Worm (Caenorhabditis elegans) whole organism, late embryonic: ENCODE data around the gene F10B5.2.
A peak's percentile ranks its signal among the peaks of the same experiment; 100 is the strongest.

Experiments used
- elt-4 ChIP-seq: sonication (generic microtip); optimal IDR thresholded peaks from 2 replicates; lab custom pipeline; 2016; ENCODE audit warnings: missing genetic modification characterization, missing compliant biosample characterization
- lim-6 ChIP-seq: sonication (generic microtip); optimal IDR thresholded peaks from 2 replicates; lab custom pipeline; 2016; ENCODE audit warnings: missing genetic modification characterization, missing compliant biosample characterization
- nfya-1 ChIP-seq: sonication (generic microtip); optimal IDR thresholded peaks from 2 replicates; lab custom pipeline; 2017; ENCODE audit warnings: missing genetic modification characterization, mild to moderate bottlenecking, missing compliant biosample characterization, antibody characterized with exemption, moderate library complexity
- pha-4 ChIP-seq: fragments of 150-350 bp; optimal IDR thresholded peaks from 2 replicates; lab custom pipeline; 2018; ENCODE audit warnings: missing biosample characterization, missing genetic modification reagents, missing genetic modification characterization
- ref-2 ChIP-seq: sonication (generic microtip); optimal IDR thresholded peaks from 2 replicates; lab custom pipeline; 2016; ENCODE audit warnings: missing genetic modification characterization, missing compliant biosample characterization
- sox-4 ChIP-seq: sonication (generic microtip); optimal IDR thresholded peaks from 2 replicates; lab custom pipeline; 2017; ENCODE audit warnings: mild to moderate bottlenecking, missing genetic modification characterization, inconsistent platforms, missing compliant biosample characterization
- unc-3 ChIP-seq, 2 experiments: fragments of 200-800 bp in 1 of 2; sonication (Bioruptor generic) in 1 of 2; sonication (generic microtip) in 1 of 2; conservative IDR thresholded peaks in 1 of 2; optimal IDR thresholded peaks in 1 of 2; 2 replicates each; pipeline versions ENCODE4 v1.3.6 to Lab custom; 2016 to 2022; ENCODE audit warnings: missing compliant biosample characterization in 2 of 2, missing genetic modification characterization in 2 of 2, missing genetic modification reagents in 1 of 2
- zip-5 ChIP-seq: sonication (generic microtip); optimal IDR thresholded peaks from 2 replicates; lab custom pipeline; 2016; ENCODE audit warnings: missing genetic modification characterization, missing compliant biosample characterization

DNA sequence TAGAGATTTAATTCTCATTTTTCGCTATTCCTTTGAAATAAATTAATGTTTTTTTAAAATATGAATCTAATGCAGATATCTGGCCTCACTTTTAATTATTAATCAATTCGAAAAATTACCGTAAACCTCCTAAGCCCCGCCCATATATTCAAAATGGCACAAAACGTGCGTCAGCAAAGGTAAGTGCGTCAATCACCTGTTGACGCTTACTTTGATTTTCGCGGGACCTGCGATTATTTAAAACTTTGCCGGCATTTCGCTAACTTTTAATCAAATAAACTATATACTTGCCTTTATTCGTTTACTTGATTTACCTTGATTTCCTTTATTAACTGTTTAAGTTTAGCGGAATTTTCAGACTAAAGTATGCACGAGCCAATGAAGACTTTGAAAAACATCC is 13.4 kb downstream of the F10B5.2 start, which contains the start of gene pch-2:
- TF ChIP-seq pha-4 (tag; lab: Kevin White, UChicago) (no peak), ref-2 (no peak), unc-3 (GFP tag; conservative IDR thresholded peaks at IDR 0.05; lab: Robert Waterston, UW) (no peak), unc-3 (tag; optimal IDR thresholded peaks at IDR 0.05; lab: Kevin White, UChicago) (no peak), zip-5 (no peak), lim-6 (tag; lab: Kevin White, UChicago) (no peak), sox-4 (no peak), elt-4 (tag; lab: Kevin White, UChicago) (no peak), nfya-1 (tag; lab: Kevin White, UChicago) (peak; percentile 11)
